Worm (Caenorhabditis elegans) whole organism, young adult: ENCODE data around the gene srbc-49.
A peak's percentile ranks its signal among the peaks of the same experiment; 100 is the strongest.

Experiments used
- B0261.1 ChIP-seq: sonication (generic microtip); optimal IDR thresholded peaks from 2 replicates; lab custom pipeline; 2016; ENCODE audit warnings: mild to moderate bottlenecking, missing genetic modification characterization, moderate library complexity, missing compliant biosample characterization
- C06A6.2 ChIP-seq: fragments of 200-800 bp; sonication (Bioruptor generic); conservative IDR thresholded peaks from 2 replicates; pipeline ENCODE4 v1.3.6; 2022; ENCODE audit warnings: missing genetic modification characterization, missing compliant biosample characterization
- F22D6.2 ChIP-seq: sonication (generic microtip); optimal IDR thresholded peaks from 2 replicates; lab custom pipeline; 2016; ENCODE audit warnings: mild to moderate bottlenecking, missing genetic modification characterization, missing compliant biosample characterization
- F57C9.4 ChIP-seq: sonication (generic microtip); optimal IDR thresholded peaks from 2 replicates; lab custom pipeline; 2017; ENCODE audit warnings: mild to moderate bottlenecking, missing genetic modification characterization, missing compliant biosample characterization
- K11D2.4 ChIP-seq: fragments of 200-800 bp; sonication (Bioruptor generic); IDR thresholded peaks from 2 replicates; pipeline ENCODE4 v1.3.6; 2022; ENCODE audit warnings: missing genetic modification reagents, missing genetic modification characterization, missing compliant biosample characterization
- ama-1 ChIP-seq, 3 experiments: fragments of 150-350 bp in 1 of 3; sonication (generic microtip) in 2 of 3; optimal IDR thresholded peaks; 2 replicates each; lab custom pipeline; 2014 to 2018; ENCODE audit warnings: missing biosample characterization in 2 of 3, missing genetic modification characterization in 2 of 3, missing genetic modification reagents in 2 of 3
- athp-1 ChIP-seq: sonication (generic microtip); optimal IDR thresholded peaks from 2 replicates; lab custom pipeline; 2017; ENCODE audit warnings: mild to moderate bottlenecking, missing genetic modification characterization, missing compliant biosample characterization
- attf-5 ChIP-seq: fragments of 200-800 bp; sonication (Bioruptor generic); optimal IDR thresholded peaks from 2 replicates; lab custom pipeline; 2018; ENCODE audit warnings: mild to moderate bottlenecking, missing genetic modification characterization, missing compliant biosample characterization
- ccch-3 ChIP-seq: fragments of 200-800 bp; sonication (Bioruptor generic); optimal IDR thresholded peaks from 2 replicates; lab custom pipeline; 2018; ENCODE audit warnings: mild to moderate bottlenecking, missing genetic modification characterization, missing compliant biosample characterization
- cebp-1 ChIP-seq, 2 experiments: fragments of 200-800 bp in 1 of 2; sonication (Bioruptor generic) in 1 of 2; sonication (generic microtip) in 1 of 2; IDR thresholded peaks in 1 of 2; optimal IDR thresholded peaks in 1 of 2; 2 replicates each; pipeline versions ENCODE4 v1.3.6 to Lab custom; 2017 to 2022; ENCODE audit warnings: missing compliant biosample characterization in 2 of 2, missing genetic modification characterization in 2 of 2, mild to moderate bottlenecking in 1 of 2, missing genetic modification reagents in 1 of 2, moderate library complexity in 1 of 2
- ceh-100 ChIP-seq: fragments of 200-800 bp; sonication (Bioruptor generic); IDR thresholded peaks from 2 replicates; pipeline ENCODE4 v1.3.6; 2022; ENCODE audit warnings: missing genetic modification reagents, missing genetic modification characterization, missing compliant biosample characterization
- chd-7 ChIP-seq: sonication (generic microtip); optimal IDR thresholded peaks from 2 replicates; lab custom pipeline; 2016; ENCODE audit warnings: mild to moderate bottlenecking, missing genetic modification characterization, moderate library complexity, missing compliant biosample characterization
- die-1 ChIP-seq: sonication (generic microtip); optimal IDR thresholded peaks from 2 replicates; lab custom pipeline; 2016; ENCODE audit warnings: missing genotype, mild to moderate bottlenecking, missing genetic modification characterization, missing compliant biosample characterization
- dpff-1 ChIP-seq: sonication (generic microtip); optimal IDR thresholded peaks from 2 replicates; lab custom pipeline; 2017; ENCODE audit warnings: mild to moderate bottlenecking, missing genetic modification characterization, missing compliant biosample characterization
- him-1 ChIP-seq: sonication (generic microtip); optimal IDR thresholded peaks from 2 replicates; lab custom pipeline; 2016; ENCODE audit warnings: missing genotype, missing genetic modification reagents, missing genetic modification characterization, missing compliant biosample characterization
- hrde-1 ChIP-seq: sonication (generic microtip); optimal IDR thresholded peaks from 2 replicates; lab custom pipeline; 2016; ENCODE audit warnings: missing genetic modification characterization, mild to moderate bottlenecking, missing compliant biosample characterization, moderate library complexity, missing genotype, missing genetic modification reagents, borderline replicate concordance
- hsf-1 ChIP-seq: fragments of 200-800 bp; sonication (Bioruptor generic); IDR thresholded peaks from 2 replicates; pipeline ENCODE4 v1.3.6; 2022; ENCODE audit warnings: missing genetic modification reagents, missing genetic modification characterization, missing compliant biosample characterization
- let-526 ChIP-seq: fragments of 200-800 bp; sonication (Bioruptor generic); IDR thresholded peaks from 2 replicates; pipeline ENCODE4 v1.3.6; 2022; ENCODE audit warnings: missing genetic modification reagents, missing genetic modification characterization, missing compliant biosample characterization
- let-607 ChIP-seq, 2 experiments: fragments of 200-800 bp in 1 of 2; sonication (Bioruptor generic) in 1 of 2; sonication (generic microtip) in 1 of 2; optimal IDR thresholded peaks; 2 replicates each; lab custom pipeline; 2016 to 2018; ENCODE audit warnings: mild to moderate bottlenecking in 2 of 2, missing compliant biosample characterization in 2 of 2, missing genetic modification characterization in 2 of 2, moderate library complexity in 2 of 2, missing genotype in 1 of 2
- lin-26 ChIP-seq: fragments of 200-800 bp; sonication (Bioruptor generic); IDR thresholded peaks from 2 replicates; pipeline ENCODE4 v1.3.6; 2022; ENCODE audit warnings: missing genetic modification reagents, missing genetic modification characterization, missing compliant biosample characterization
- lin-35 ChIP-seq, 3 experiments: fragments of 150-350 bp in 2 of 3; sonication (generic microtip) in 1 of 3; optimal IDR thresholded peaks; 2 replicates each; lab custom pipeline; 2014 to 2018; ENCODE audit warnings: missing biosample characterization in 3 of 3, missing genetic modification characterization in 3 of 3, missing genetic modification reagents in 3 of 3
- lsl-1 ChIP-seq: fragments of 200-800 bp; sonication (Bioruptor generic); optimal IDR thresholded peaks from 2 replicates; lab custom pipeline; 2018; ENCODE audit warnings: mild to moderate bottlenecking, missing genetic modification characterization, moderate library complexity, missing compliant biosample characterization
- madf-10 ChIP-seq: sonication (generic microtip); optimal IDR thresholded peaks from 2 replicates; lab custom pipeline; 2016; ENCODE audit warnings: mild to moderate bottlenecking, missing genetic modification characterization, missing compliant biosample characterization
- madf-6 ChIP-seq: fragments of 200-800 bp; sonication (Bioruptor generic); IDR thresholded peaks from 2 replicates; pipeline ENCODE4 v1.3.6; 2022; ENCODE audit warnings: missing genetic modification reagents, missing genetic modification characterization, missing compliant biosample characterization
- mcd-1 ChIP-seq: fragments of 200-800 bp; sonication (Bioruptor generic); IDR thresholded peaks from 2 replicates; pipeline ENCODE4 v1.3.6; 2022; ENCODE audit warnings: missing genetic modification reagents, missing genetic modification characterization, missing compliant biosample characterization
- mel-28 ChIP-seq: sonication (generic microtip); optimal IDR thresholded peaks from 2 replicates; lab custom pipeline; 2016; ENCODE audit warnings: borderline replicate concordance, mild to moderate bottlenecking, missing genetic modification characterization, missing compliant biosample characterization
- nhr-90 ChIP-seq: sonication (generic microtip); optimal IDR thresholded peaks from 2 replicates; lab custom pipeline; 2016; ENCODE audit warnings: missing genotype, mild to moderate bottlenecking, missing genetic modification characterization, missing compliant biosample characterization
- rcor-1 ChIP-seq: fragments of 200-800 bp; sonication (Bioruptor generic); IDR thresholded peaks from 2 replicates; pipeline ENCODE4 v1.3.6; 2022; ENCODE audit warnings: missing genetic modification reagents, missing genetic modification characterization, missing compliant biosample characterization
- sea-2 ChIP-seq: fragments of 200-800 bp; sonication (Bioruptor generic); IDR thresholded peaks from 2 replicates; pipeline ENCODE4 v1.3.6; 2022; ENCODE audit warnings: missing genetic modification characterization, missing compliant biosample characterization
- somi-1 ChIP-seq: fragments of 200-800 bp; sonication (Bioruptor generic); optimal IDR thresholded peaks from 2 replicates; lab custom pipeline; 2018; ENCODE audit warnings: mild to moderate bottlenecking, missing genetic modification characterization, missing compliant biosample characterization
- tbp1 ChIP-seq: fragments of 200-800 bp; sonication (Bioruptor generic); optimal IDR thresholded peaks from 2 replicates; lab custom pipeline; 2018; ENCODE audit warnings: mild to moderate bottlenecking, missing genetic modification characterization, missing compliant biosample characterization
- ztf-22 ChIP-seq: fragments of 200-800 bp; sonication (Bioruptor generic); optimal IDR thresholded peaks from 2 replicates; lab custom pipeline; 2018; ENCODE audit warnings: mild to moderate bottlenecking, missing genetic modification characterization, moderate library complexity, missing compliant biosample characterization
- ztf-25 ChIP-seq: fragments of 200-800 bp; sonication (Bioruptor generic); IDR thresholded peaks from 2 replicates; pipeline ENCODE4 v1.3.6; 2022; ENCODE audit warnings: missing genetic modification reagents, missing genetic modification characterization, missing compliant biosample characterization
- ztf-3 ChIP-seq: fragments of 200-800 bp; sonication (Bioruptor generic); optimal IDR thresholded peaks from 2 replicates; lab custom pipeline; 2018; ENCODE audit warnings: mild to moderate bottlenecking, missing genetic modification characterization, missing compliant biosample characterization
- ztf-6 ChIP-seq: fragments of 200-800 bp; sonication (Bioruptor generic); IDR thresholded peaks from 2 replicates; pipeline ENCODE4 v1.3.6; 2022; ENCODE audit warnings: missing genetic modification reagents, missing genetic modification characterization, missing compliant biosample characterization

The srbc-49 gene

DNA sequence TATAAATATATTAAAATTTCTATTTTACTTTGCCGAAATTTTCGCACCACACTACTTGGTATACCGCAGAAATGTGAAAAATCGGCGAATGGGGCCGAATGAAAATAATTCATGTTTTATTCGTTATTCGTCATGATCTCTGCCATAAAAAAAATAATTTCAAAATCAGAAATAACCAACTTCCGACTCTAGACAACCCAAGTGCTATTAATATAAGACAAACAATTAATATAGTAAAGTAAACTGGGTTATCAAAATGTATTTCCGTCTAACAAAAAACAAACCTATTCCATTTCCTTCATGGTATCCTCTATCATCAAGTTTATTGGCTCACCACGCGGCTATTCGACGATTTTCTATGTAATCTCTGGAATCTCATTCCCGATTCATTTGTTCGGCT lies 44.3 kb downstream of the srbc-49 start, which contains the start of gene srh-293:
TSS of gene srh-293 (plus strand) at position 301 of the 400 bp plus-strand sequence.
- TF ChIP-seq chd-7 (tag; lab: Kevin White, UChicago): no peak
- no peak for TF ChIP-seq cebp-1 (GFP tag; IDR thresholded peaks at IDR 0.05; lab: Robert Waterston, UW)
- TF ChIP-seq cebp-1 (tag; optimal IDR thresholded peaks at IDR 0.05; lab: Kevin White, UChicago): no peak
- no peak for TF ChIP-seq ceh-100
- TF ChIP-seq ztf-6 (GFP tag; lab: Robert Waterston, UW): no peak
- TF ChIP-seq him-1 (tag; lab: Kevin White, UChicago): no peak
- no peak for TF ChIP-seq ama-1 (optimal IDR thresholded peaks at IDR 0.05; lab: Kevin White, UChicago)
- TF ChIP-seq ama-1 (GFP tag; optimal IDR thresholded peaks at IDR 0.05; lab: Kevin White, UChicago): no peak
- TF ChIP-seq mcd-1: no peak
- no peak for TF ChIP-seq ztf-3
- TF ChIP-seq somi-1 (GFP tag; lab: Kevin White, UChicago): no peak
- no peak for TF ChIP-seq lin-35 (GFP tag; optimal IDR thresholded peaks at IDR 0.05; lab: Kevin White, UChicago)
- TF ChIP-seq die-1 (tag; lab: Kevin White, UChicago): no peak
- no peak for TF ChIP-seq K11D2.4
- no peak for TF ChIP-seq dpff-1
- TF ChIP-seq mel-28: no peak
- TF ChIP-seq ztf-22: no peak
- no peak for TF ChIP-seq hrde-1 (tag; lab: Kevin White, UChicago)
- no peak for TF ChIP-seq lin-26

DNA sequence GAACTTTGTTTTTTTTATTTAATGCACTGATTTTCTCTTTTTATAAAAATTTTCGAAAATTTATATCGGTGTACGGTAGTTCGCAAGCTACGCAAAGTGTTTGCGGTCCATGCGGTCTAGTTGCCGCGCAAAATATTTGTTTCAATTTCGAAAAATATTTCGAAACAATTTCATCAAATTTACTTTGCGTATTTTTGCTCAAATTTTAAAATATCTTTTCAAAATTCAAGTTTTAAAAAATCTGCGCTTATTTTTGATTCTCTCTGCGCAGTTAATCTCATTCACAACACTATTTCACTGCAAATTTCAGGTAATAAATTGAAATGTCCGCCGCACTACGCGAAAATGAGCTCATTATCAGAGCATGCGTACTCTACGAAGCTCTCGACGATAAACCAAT lies 45.9 kb downstream of the srbc-49 start, which contains the start of gene fbxa-197:
TSS of gene fbxa-197 (plus strand) at position 301 of the 400 bp plus-strand sequence.
- TF ChIP-seq hsf-1 (GFP tag; lab: Robert Waterston, UW): no peak
- peak; percentile 78 for TF ChIP-seq lsl-1
- TF ChIP-seq, all 124 proteins: peak for 1

DNA sequence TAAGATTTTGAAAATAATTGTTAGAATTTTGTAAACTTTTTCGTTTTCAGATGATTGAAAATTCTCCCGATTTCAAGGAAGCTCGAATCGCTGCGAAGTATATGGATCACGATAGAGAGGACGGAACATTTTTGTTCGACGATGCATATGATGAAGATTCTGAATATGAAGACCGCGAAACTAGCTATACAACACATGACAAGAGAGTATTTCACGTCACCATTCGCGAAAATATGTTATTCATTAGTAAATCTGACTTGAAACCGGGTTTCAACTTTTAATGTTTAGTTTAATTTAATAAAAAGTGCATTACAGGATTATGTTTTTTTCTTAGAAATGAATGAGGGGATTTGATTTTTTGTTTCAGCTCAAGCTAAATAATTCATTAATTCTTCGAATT lies 48.9 kb downstream of the srbc-49 start, which contains the start of gene str-57:
TSS of gene str-57 (plus strand) at position 301 of the 400 bp plus-strand sequence.
- TF ChIP-seq sea-2 (GFP tag; lab: Robert Waterston, UW): no peak
- no peak for TF ChIP-seq rcor-1 (GFP tag; lab: Robert Waterston, UW)
- TF ChIP-seq attf-5 (GFP tag; lab: Kevin White, UChicago): no peak
- no peak for TF ChIP-seq let-607 (tag; optimal IDR thresholded peaks at IDR 0.05; lab: Kevin White, UChicago)
- TF ChIP-seq ztf-3: no peak
- no peak for TF ChIP-seq dpff-1
- TF ChIP-seq madf-6 (GFP tag; lab: Robert Waterston, UW): no peak
- TF ChIP-seq mel-28: no peak
- TF ChIP-seq C06A6.2 (GFP tag; lab: Robert Waterston, UW): no peak
- no peak for TF ChIP-seq F57C9.4 (tag; lab: Kevin White, UChicago)
- TF ChIP-seq B0261.1 (tag; lab: Kevin White, UChicago): no peak
- TF ChIP-seq ccch-3 (GFP tag; lab: Kevin White, UChicago): no peak
- TF ChIP-seq nhr-90: no peak
- no peak for TF ChIP-seq lsl-1
- TF ChIP-seq tbp1 (GFP tag; lab: Kevin White, UChicago): no peak
- no peak for TF ChIP-seq K11D2.4

DNA sequence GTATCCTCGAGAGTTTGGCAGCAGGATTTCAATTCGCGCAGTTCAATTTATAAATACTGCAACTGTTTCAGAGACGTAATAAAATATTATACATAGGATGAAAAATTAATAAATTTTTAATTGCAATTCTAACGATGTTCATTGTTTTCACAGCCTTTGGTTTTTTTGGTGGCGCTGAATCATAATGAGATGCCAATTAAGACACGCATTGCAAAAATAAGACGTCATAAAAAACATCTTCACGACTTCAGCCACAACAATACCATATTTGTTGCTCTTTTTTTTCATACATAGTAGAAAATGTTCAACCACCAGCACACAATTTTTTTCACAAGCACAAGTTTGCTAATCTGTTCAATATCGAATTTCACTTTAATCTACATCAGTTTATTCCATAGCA lies 50.8 kb downstream of the srbc-49 start, which contains the start of gene str-56:
TSS of gene str-56 (plus strand) at position 301 of the 400 bp plus-strand sequence.
- TF ChIP-seq athp-1 (tag; lab: Kevin White, UChicago) (no peak), let-526 (no peak), F22D6.2 (no peak), madf-10 (tag; lab: Kevin White, UChicago) (no peak), ztf-25 (GFP tag; lab: Robert Waterston, UW) (no peak)
- TF ChIP-seq, all 124 proteins: peak for 0
